Worm (Caenorhabditis elegans) whole organism, mixed stage, embryonic: ENCODE results near the gene hsp-12.2.

Source experiments
- elt-3 ChIP-seq: fragments of 150-350 bp; optimal IDR thresholded peaks from 2 replicates; lab custom pipeline; 2014; ENCODE audit warnings: missing biosample characterization, missing genetic modification characterization
- hlh-1 ChIP-seq: fragments of 150-350 bp; optimal IDR thresholded peaks from 2 replicates; lab custom pipeline; 2014; ENCODE audit warnings: missing biosample characterization, missing genetic modification reagents, missing genetic modification characterization
- lin-32 ChIP-seq: fragments of 200-800 bp; sonication (Bioruptor generic); optimal IDR thresholded peaks from 2 replicates; lab custom pipeline; 2018; ENCODE audit warnings: mild to moderate bottlenecking, missing genetic modification characterization, missing compliant biosample characterization
- unc-120 ChIP-seq: sonication (generic microtip); optimal IDR thresholded peaks from 2 replicates; lab custom pipeline; 2017; ENCODE audit warnings: missing genetic modification characterization, missing compliant biosample characterization; ENCODE audit not compliant: poor library complexity, severe bottlenecking
- unc-39 ChIP-seq: fragments of 150-350 bp; optimal IDR thresholded peaks from 2 replicates; lab custom pipeline; 2014; ENCODE audit warnings: missing biosample characterization, missing genetic modification characterization
- unc-62 ChIP-seq: fragments of 150-350 bp; optimal IDR thresholded peaks from 2 replicates; lab custom pipeline; 2014; ENCODE audit warnings: missing biosample characterization, missing genetic modification reagents, missing genetic modification characterization
- ztf-11 ChIP-seq: fragments of 150-350 bp; optimal IDR thresholded peaks from 2 replicates; lab custom pipeline; 2014; ENCODE audit warnings: missing biosample characterization, missing genetic modification characterization

ce11 chrIII:8155166-8155565 lies 17.3 kb downstream of the hsp-12.2 start, which contains the start of gene D2007.1:
- TF ChIP-seq hlh-1 (tag; lab: Kevin White, UChicago), result no peak
- no peak for TF ChIP-seq unc-39
- no peak for TF ChIP-seq unc-62 (GFP tag; lab: Kevin White, UChicago)
- TF ChIP-seq unc-120, result no peak
- no peak for TF ChIP-seq elt-3 (tag; lab: Kevin White, UChicago)
- TF ChIP-seq lin-32 (GFP tag; lab: Kevin White, UChicago), result no peak
- no peak for TF ChIP-seq ztf-11 (tag; lab: Kevin White, UChicago)
